Fruit fly (Drosophila melanogaster) S2 (cell line): Measurements from ENCODE around the gene CG10550.

Experiments
- CG8478 ChIP-seq: fragments of >200 bp; optimal IDR thresholded peaks from 2 replicates; lab custom pipeline; 2018
- CTCF ChIP-seq, 2 experiments: fragments of >200 bp; optimal IDR thresholded peaks; 2 replicates each; lab custom pipeline; 2018

Gene CG10550

dm6 chr3R:25308228-25308627 is at the start of gene CG10550:
Gene CG10550, minus strand, starts transcription at chr3R:25308391.
- TF ChIP-seq CG8478 (lab: Kevin White, UChicago) = no peak
- TF ChIP-seq CTCF (optimal IDR thresholded peaks at IDR 0.05; lab: Kevin White, UChicago) = no peak

- no peak for TF ChIP-seq CG8478 (lab: Kevin White, UChicago)
- no peak for TF ChIP-seq CTCF (optimal IDR thresholded peaks at IDR 0.05; lab: Kevin White, UChicago)
These were observed 49.8 kb upstream of the CG10550 start, which contains the start of gene ND-49L for dm6 chr3R:25357985-25358384. Gene ND-49L, plus strand, starts transcription at chr3R:25358285.

dm6 chr3R:25346899-25347298 is 38.7 kb upstream of the CG10550 start, which contains the start of gene tobi:
Gene tobi, minus strand, starts transcription at chr3R:25346921.
- TF ChIP-seq CG8478 (lab: Kevin White, UChicago) (no peak), CTCF (optimal IDR thresholded peaks at IDR 0.05; lab: Kevin White, UChicago) (no peak)

dm6 chr3R:25339952-25340351 is 31.8 kb upstream of the CG10550 start, which contains the start of gene rha:
Gene rha, plus strand, starts transcription at chr3R:25340252.
- TF ChIP-seq CTCF (optimal IDR thresholded peaks at IDR 0.05; lab: Kevin White, UChicago) (no peak), CG8478 (lab: Kevin White, UChicago) (no peak)

- no peak for TF ChIP-seq CTCF (optimal IDR thresholded peaks at IDR 0.05; lab: Kevin White, UChicago)
- no peak for TF ChIP-seq CG8478 (lab: Kevin White, UChicago)
These were observed 26.9 kb upstream of the CG10550 start, which contains the start of the genes CG10669 and CG11902 for dm6 chr3R:25335065-25335464. Gene CG10669, minus strand, starts transcription at chr3R:25335243. Gene CG11902, plus strand, starts transcription at chr3R:25335257.

dm6 chr3R:25331103-25331502 is 22.9 kb upstream of the CG10550 start, which contains the start of gene CHKov2:
Gene CHKov2, minus strand, starts transcription at chr3R:25331203.
- TF ChIP-seq CG8478 (lab: Kevin White, UChicago) = no peak
- no peak for TF ChIP-seq CTCF (optimal IDR thresholded peaks at IDR 0.05; lab: Kevin White, UChicago)

- TF ChIP-seq CG8478 (lab: Kevin White, UChicago) (no peak), CTCF (optimal IDR thresholded peaks at IDR 0.05; lab: Kevin White, UChicago) (no peak)
These were observed 20.9 kb upstream of the CG10550 start, which contains the start of gene CHKov1 for dm6 chr3R:25329079-25329478. Gene CHKov1, minus strand, starts transcription at chr3R:25329316.

dm6 chr3R:25322657-25323056 is 14.5 kb upstream of the CG10550 start, which contains the start of gene CG10562:
Gene CG10562, minus strand, starts transcription at chr3R:25322757.
- TF ChIP-seq CG8478 (lab: Kevin White, UChicago) (no peak), CTCF (optimal IDR thresholded peaks at IDR 0.05; lab: Kevin White, UChicago) (no peak)

dm6 chr3R:25321681-25322080 is 13.5 kb upstream of the CG10550 start:
- TF ChIP-seq CG8478 (lab: Kevin White, UChicago) = no peak
- TF ChIP-seq CTCF (optimal IDR thresholded peaks at IDR 0.05; lab: Kevin White, UChicago) = no peak

dm6 chr3R:25320898-25321297 is 12.7 kb upstream of the CG10550 start:
- TF ChIP-seq CG8478 (lab: Kevin White, UChicago) (no peak), CTCF (optimal IDR thresholded peaks at IDR 0.05; lab: Kevin White, UChicago) (no peak)

dm6 chr3R:25320051-25320705 is 12.0 kb upstream of the CG10550 start, which contains the start of gene CG10560:
Gene CG10560, minus strand, starts transcription at chr3R:25320101.
- TF ChIP-seq CG8478 (lab: Kevin White, UChicago) = no peak

- TF ChIP-seq CTCF (optimal IDR thresholded peaks at IDR 0.05; lab: Kevin White, UChicago) (no peak), CG8478 (lab: Kevin White, UChicago) (no peak)
These were observed 9.8 kb upstream of the CG10550 start, which contains the start of gene CG10553 for dm6 chr3R:25318011-25318410. Gene CG10553, minus strand, starts transcription at chr3R:25318111.

- TF ChIP-seq CG8478 (lab: Kevin White, UChicago) (no peak), CTCF (optimal IDR thresholded peaks at IDR 0.05; lab: Kevin White, UChicago) (no peak)
These were observed 7.8 kb upstream of the CG10550 start, which contains the start of gene CG10559 for dm6 chr3R:25316016-25316415. Gene CG10559, minus strand, starts transcription at chr3R:25316116.

- TF ChIP-seq CG8478 (lab: Kevin White, UChicago) (no peak), CTCF (optimal IDR thresholded peaks at IDR 0.05; lab: Kevin White, UChicago) (no peak)
These were observed 5.6 kb upstream of the CG10550 start, which contains the start of gene CG31087 for dm6 chr3R:25313771-25314170. Gene CG31087, minus strand, starts transcription at chr3R:25313833.

dm6 chr3R:25312583-25312982 is 4.4 kb upstream of the CG10550 start:
- TF ChIP-seq CTCF (optimal IDR thresholded peaks at IDR 0.05; lab: Kevin White, UChicago) (peak; percentile 69 to 78), CG8478 (lab: Kevin White, UChicago) (no peak)
